Fruit fly (Drosophila melanogaster) whole organism, embryonic: ENCODE data around the gene CG12814.

Experiments
- Atf6 ChIP-seq: fragments of 200-800 bp; sonication (Bioruptor generic); IDR thresholded peaks from 2 replicates; pipeline ENCODE4 v1.3.6; 2022; ENCODE audit warnings: missing biosample characterization, missing genetic modification characterization
- CG10209 ChIP-seq: fragments of 200-800 bp; sonication (Bioruptor generic); optimal IDR thresholded peaks from 3 replicates; lab custom pipeline; 2017; ENCODE audit warnings: missing biosample characterization, mild to moderate bottlenecking, missing genetic modification characterization, missing genetic modification reagents
- CG11085 ChIP-seq: fragments of 200-800 bp; sonication (Bioruptor generic); IDR thresholded peaks from 2 replicates; pipeline ENCODE4 v1.3.6; 2022; ENCODE audit warnings: missing biosample characterization, missing genetic modification characterization
- CG11456 ChIP-seq: fragments of 200-800 bp; sonication (Bioruptor generic); IDR thresholded peaks from 3 replicates; pipeline ENCODE4 v1.3.6; 2022; ENCODE audit warnings: missing biosample characterization, missing genetic modification characterization
- CG12659 ChIP-seq: fragments of 200-800 bp; sonication (Bioruptor generic); optimal IDR thresholded peaks from 3 replicates; lab custom pipeline; 2017; ENCODE audit warnings: mild to moderate bottlenecking, missing biosample characterization, missing genetic modification reagents, missing genetic modification characterization
- CG13424 ChIP-seq: fragments of 200-800 bp; sonication (Bioruptor generic); optimal IDR thresholded peaks from 2 replicates; lab custom pipeline; 2019; ENCODE audit warnings: missing biosample characterization, mild to moderate bottlenecking, missing genetic modification characterization, moderate library complexity
- CG13894 ChIP-seq: fragments of 200-800 bp; sonication (Bioruptor generic); optimal IDR thresholded peaks from 3 replicates; lab custom pipeline; 2018; ENCODE audit warnings: missing biosample characterization, mild to moderate bottlenecking, missing genetic modification characterization, moderate library complexity
- CG14667 ChIP-seq: fragments of 200-800 bp; sonication (Bioruptor generic); IDR thresholded peaks from 2 replicates; pipeline ENCODE4 v1.3.6; 2022; ENCODE audit warnings: missing biosample characterization, missing genetic modification characterization
- CG14965 ChIP-seq: fragments of 200-800 bp; sonication (Bioruptor generic); optimal IDR thresholded peaks from 2 replicates; lab custom pipeline; 2016; ENCODE audit warnings: missing biosample characterization, missing genetic modification characterization, borderline replicate concordance
- CG15479 ChIP-seq: fragments of 200-800 bp; sonication (Bioruptor generic); optimal IDR thresholded peaks from 3 replicates; lab custom pipeline; 2019; ENCODE audit warnings: missing biosample characterization, mild to moderate bottlenecking, missing genetic modification characterization, moderate library complexity
- CG15514 ChIP-seq: fragments of 200-800 bp; sonication (Bioruptor generic); optimal IDR thresholded peaks from 3 replicates; lab custom pipeline; 2017; ENCODE audit warnings: missing biosample characterization, missing genetic modification characterization, mild to moderate bottlenecking, moderate library complexity, missing genetic modification reagents
- CG1602 ChIP-seq: fragments of 200-800 bp; sonication (Bioruptor generic); optimal IDR thresholded peaks from 3 replicates; lab custom pipeline; 2016; ENCODE audit warnings: missing biosample characterization, missing genetic modification characterization
- CG2129 ChIP-seq: fragments of 200-800 bp; sonication (Bioruptor generic); IDR thresholded peaks from 2 replicates; pipeline ENCODE4 v1.3.6; 2022; ENCODE audit warnings: missing biosample characterization, missing genetic modification characterization; ENCODE audit not compliant: partially characterized antibody
- CG3281 ChIP-seq: fragments of 200-800 bp; sonication (Bioruptor generic); optimal IDR thresholded peaks from 3 replicates; lab custom pipeline; 2017; ENCODE audit warnings: missing biosample characterization, mild to moderate bottlenecking, missing genetic modification characterization
- CG33557 ChIP-seq: fragments of 200-800 bp; sonication (Bioruptor generic); optimal IDR thresholded peaks from 2 replicates; lab custom pipeline; 2019; ENCODE audit warnings: missing biosample characterization, mild to moderate bottlenecking, missing genetic modification characterization, moderate library complexity
- CG3407 ChIP-seq: fragments of 200-800 bp; sonication (Bioruptor generic); optimal IDR thresholded peaks from 2 replicates; lab custom pipeline; 2018; ENCODE audit warnings: missing biosample characterization, mild to moderate bottlenecking, missing genetic modification characterization
- CG3847 ChIP-seq: fragments of 200-800 bp; sonication (Bioruptor generic); IDR thresholded peaks from 2 replicates; pipeline ENCODE4 v1.3.6; 2022; ENCODE audit warnings: missing biosample characterization, missing genetic modification characterization
- CG5245 ChIP-seq: fragments of 200-800 bp; sonication (Bioruptor generic); optimal IDR thresholded peaks from 3 replicates; lab custom pipeline; 2016; ENCODE audit warnings: missing biosample characterization, missing genetic modification characterization
- CG7839 ChIP-seq: fragments of 200-800 bp; sonication (Bioruptor generic); optimal IDR thresholded peaks from 3 replicates; lab custom pipeline; 2018; ENCODE audit warnings: missing biosample characterization, mild to moderate bottlenecking, missing genetic modification characterization, moderate library complexity
- CG7987 ChIP-seq: fragments of 200-800 bp; sonication (Bioruptor generic); optimal IDR thresholded peaks from 2 replicates; lab custom pipeline; 2018; ENCODE audit warnings: missing biosample characterization, mild to moderate bottlenecking, missing genetic modification characterization, moderate library complexity
- CG8359 ChIP-seq: fragments of 200-800 bp; sonication (Bioruptor generic); optimal IDR thresholded peaks from 2 replicates; lab custom pipeline; 2017; ENCODE audit warnings: missing biosample characterization, mild to moderate bottlenecking, missing genetic modification characterization, borderline replicate concordance
- CG8924 ChIP-seq: fragments of 200-800 bp; optimal IDR thresholded peaks from 3 replicates; lab custom pipeline; 2019; ENCODE audit warnings: missing biosample characterization, mild to moderate bottlenecking, missing genetic modification characterization, moderate library complexity
- CG9609 ChIP-seq: fragments of 200-800 bp; sonication (Bioruptor generic); optimal IDR thresholded peaks from 3 replicates; lab custom pipeline; 2016; ENCODE audit warnings: missing biosample characterization, missing genetic modification characterization
- CG9727 ChIP-seq: fragments of 200-800 bp; sonication (Bioruptor generic); optimal IDR thresholded peaks from 3 replicates; lab custom pipeline; 2017; ENCODE audit warnings: missing biosample characterization, mild to moderate bottlenecking, missing genetic modification characterization
- CG9817 ChIP-seq: fragments of 200-800 bp; sonication (Bioruptor generic); optimal IDR thresholded peaks from 2 replicates; lab custom pipeline; 2018; ENCODE audit warnings: missing biosample characterization, mild to moderate bottlenecking, missing genetic modification characterization, moderate library complexity
- H15 ChIP-seq: fragments of 200-800 bp; sonication (Bioruptor generic); IDR thresholded peaks from 3 replicates; pipeline ENCODE4 v1.3.6; 2022; ENCODE audit warnings: missing biosample characterization, missing genetic modification characterization
- H2.0 ChIP-seq: fragments of 200-800 bp; sonication (Bioruptor generic); IDR thresholded peaks from 2 replicates; pipeline ENCODE4 v1.3.6; 2022; ENCODE audit warnings: missing biosample characterization, missing genetic modification characterization
- Hmr ChIP-seq: fragments of 200-800 bp; sonication (Bioruptor generic); optimal IDR thresholded peaks from 3 replicates; lab custom pipeline; 2017; ENCODE audit warnings: mild to moderate bottlenecking, missing biosample characterization, missing genetic modification reagents, missing genetic modification characterization
- Hr3 ChIP-seq: fragments of 200-800 bp; sonication (Bioruptor generic); optimal IDR thresholded peaks from 3 replicates; lab custom pipeline; 2016; ENCODE audit warnings: missing biosample characterization, missing genetic modification characterization
- Rfx ChIP-seq: fragments of 200-800 bp; sonication (Bioruptor generic); IDR thresholded peaks from 2 replicates; pipeline ENCODE4 v1.3.6; 2022; ENCODE audit warnings: missing biosample characterization, missing genetic modification characterization
- cad ChIP-seq: fragments of >200 bp; optimal IDR thresholded peaks from 2 replicates; lab custom pipeline; 2017; ENCODE audit warnings: missing biosample characterization, missing genetic modification characterization
- cas ChIP-seq: fragments of 200-800 bp; sonication (Bioruptor generic); IDR thresholded peaks from 2 replicates; pipeline ENCODE4 v1.3.6; 2022; ENCODE audit warnings: missing biosample characterization, missing genetic modification characterization
- crc ChIP-seq: fragments of 200-800 bp; sonication (Bioruptor generic); optimal IDR thresholded peaks from 2 replicates; lab custom pipeline; 2016; ENCODE audit warnings: missing biosample characterization, missing genetic modification characterization
- dan ChIP-seq: fragments of 200-800 bp; sonication (Bioruptor generic); IDR thresholded peaks from 2 replicates; pipeline ENCODE4 v1.3.6; 2022; ENCODE audit warnings: missing biosample characterization, missing genetic modification characterization
- emc ChIP-seq: fragments of 200-800 bp; sonication (Bioruptor generic); optimal IDR thresholded peaks from 2 replicates; lab custom pipeline; 2016; ENCODE audit warnings: missing biosample characterization, missing genetic modification characterization
- exex ChIP-seq: fragments of 200-800 bp; sonication (Bioruptor generic); optimal IDR thresholded peaks from 4 replicates; lab custom pipeline; 2018; ENCODE audit warnings: missing biosample characterization, mild to moderate bottlenecking, missing genetic modification characterization, moderate library complexity
- fd3F ChIP-seq: fragments of 200-800 bp; sonication (Bioruptor generic); optimal IDR thresholded peaks from 2 replicates; lab custom pipeline; 2018; ENCODE audit warnings: missing biosample characterization, mild to moderate bottlenecking, missing genetic modification characterization, moderate library complexity
- lmd ChIP-seq: fragments of 200-800 bp; sonication (Bioruptor generic); IDR thresholded peaks from 2 replicates; pipeline ENCODE4 v1.3.6; 2022; ENCODE audit warnings: missing biosample characterization, missing genetic modification characterization
- nerfin-2 ChIP-seq: fragments of 200-800 bp; sonication (Bioruptor generic); IDR thresholded peaks from 2 replicates; pipeline ENCODE4 v1.3.6; 2022; ENCODE audit warnings: missing biosample characterization, missing genetic modification characterization; ENCODE audit not compliant: partially characterized antibody
- pho ChIP-seq: fragments of 200-800 bp; sonication (Bioruptor generic); optimal IDR thresholded peaks from 2 replicates; lab custom pipeline; 2016; ENCODE audit warnings: missing biosample characterization, missing genetic modification characterization
- pnt ChIP-seq: fragments of 200-800 bp; sonication (Bioruptor generic); optimal IDR thresholded peaks from 3 replicates; lab custom pipeline; 2016; ENCODE audit warnings: missing biosample characterization, missing genetic modification characterization
- run ChIP-seq: fragments of 200-800 bp; sonication (Bioruptor generic); optimal IDR thresholded peaks from 3 replicates; lab custom pipeline; 2018; ENCODE audit warnings: missing biosample characterization, mild to moderate bottlenecking, missing genetic modification characterization
- schlank ChIP-seq: fragments of 200-800 bp; sonication (Bioruptor generic); optimal IDR thresholded peaks from 2 replicates; lab custom pipeline; 2018; ENCODE audit warnings: missing biosample characterization, mild to moderate bottlenecking, missing genetic modification characterization
- seq ChIP-seq: fragments of 200-800 bp; sonication (Bioruptor generic); IDR thresholded peaks from 2 replicates; pipeline ENCODE4 v1.3.6; 2022; ENCODE audit warnings: missing biosample characterization, missing genetic modification characterization
- sim ChIP-seq: fragments of 200-800 bp; sonication (Bioruptor generic); IDR thresholded peaks from 2 replicates; pipeline ENCODE4 v1.3.6; 2022; ENCODE audit warnings: missing biosample characterization, missing genetic modification characterization
- sob ChIP-seq: fragments of 200-800 bp; sonication (Bioruptor generic); IDR thresholded peaks from 2 replicates; pipeline ENCODE4 v1.3.6; 2022; ENCODE audit warnings: missing biosample characterization, missing genetic modification characterization
- stc ChIP-seq: fragments of 200-800 bp; sonication (Bioruptor generic); IDR thresholded peaks from 2 replicates; pipeline ENCODE4 v1.3.6; 2022; ENCODE audit warnings: missing biosample characterization, missing genetic modification characterization
- stwl ChIP-seq: fragments of 200-800 bp; sonication (Bioruptor generic); optimal IDR thresholded peaks from 3 replicates; lab custom pipeline; 2018; ENCODE audit warnings: missing biosample characterization, mild to moderate bottlenecking, missing genetic modification characterization, moderate library complexity
- tap ChIP-seq: fragments of 200-800 bp; optimal IDR thresholded peaks from 3 replicates; lab custom pipeline; 2019; ENCODE audit warnings: missing biosample characterization, mild to moderate bottlenecking, missing genetic modification characterization, moderate library complexity
- tgo ChIP-seq: fragments of 200-800 bp; sonication (Bioruptor generic); IDR thresholded peaks from 3 replicates; pipeline ENCODE4 v1.3.6; 2022; ENCODE audit warnings: missing biosample characterization, missing genetic modification characterization
- vvl ChIP-seq: fragments of 200-800 bp; sonication (Bioruptor generic); IDR thresholded peaks from 2 replicates; pipeline ENCODE4 v1.3.6; 2022; ENCODE audit warnings: missing biosample characterization, missing genetic modification characterization
- wdn ChIP-seq: fragments of 200-800 bp; sonication (Bioruptor generic); IDR thresholded peaks from 2 replicates; pipeline ENCODE4 v1.3.6; 2022; ENCODE audit warnings: missing biosample characterization, missing genetic modification characterization

CG12814 gene

DNA sequence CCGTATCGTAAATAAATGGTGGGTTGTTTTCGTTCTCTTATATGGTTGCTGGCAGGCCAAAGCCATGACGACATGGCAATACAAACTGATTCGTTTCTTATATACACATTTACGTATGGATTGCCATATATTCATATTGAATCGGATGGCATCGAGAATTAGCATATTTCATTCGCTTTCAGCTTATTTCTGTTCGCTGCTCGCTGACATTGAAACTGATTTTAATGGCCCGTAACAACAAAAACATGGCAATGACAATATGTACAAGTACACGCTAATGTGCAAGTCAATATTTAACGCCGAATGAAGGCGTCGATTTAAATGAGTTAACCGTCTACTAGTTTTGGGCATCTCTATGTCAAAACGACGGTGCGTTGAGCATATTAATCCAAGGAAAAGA, 3.4 kb downstream of the CG12814 start (continued):
- TF ChIP-seq pnt (GFP tag; lab: Kevin White, UChicago) (no peak), wdn (GFP tag; lab: Robert Waterston, UW) (no peak), CG12659 (no peak), Rfx (GFP tag; lab: Robert Waterston, UW) (0 out of 2 replicates have a peak, but pooled peaks have one; percentile 10), stc (GFP tag; lab: Robert Waterston, UW) (no peak), tap (tag; lab: Kevin White, UChicago) (peak; percentile 24), H15 (GFP tag; lab: Robert Waterston, UW) (no peak), lmd (GFP tag; lab: Robert Waterston, UW) (no peak), crc (GFP tag; lab: Kevin White, UChicago) (no peak), CG3281 (peak; percentile 11), CG14965 (GFP tag; lab: Kevin White, UChicago) (no peak), CG15479 (GFP tag; lab: Kevin White, UChicago) (no peak), CG11085 (GFP tag; lab: Robert Waterston, UW) (no peak), H2.0 (no peak), CG8924 (tag; lab: Kevin White, UChicago) (no peak), CG8359 (GFP tag; lab: Kevin White, UChicago) (no peak), Atf6 (0 out of 2 replicates have a peak, but pooled peaks have one; percentile 22), sob (GFP tag; lab: Robert Waterston, UW) (peak; percentile 14; the same call in 1 of the 2 replicates), fd3F (GFP tag; lab: Kevin White, UChicago) (peak; percentile 25), CG9609 (no peak), CG7987 (GFP tag; lab: Kevin White, UChicago) (peak; percentile 50), CG5245 (GFP tag; lab: Kevin White, UChicago) (no peak), pho (GFP tag; lab: Kevin White, UChicago) (no peak), CG9817 (tag; lab: Kevin White, UChicago) (no peak), run (no peak), CG7839 (no peak), CG3407 (GFP tag; lab: Kevin White, UChicago) (no peak), CG3847 (GFP tag; lab: Robert Waterston, UW) (no peak), exex (tag; lab: Kevin White, UChicago) (peak; percentile 13), CG13424 (peak; percentile 39), dan (GFP tag; lab: Robert Waterston, UW) (no peak), CG11456 (GFP tag; lab: Robert Waterston, UW) (no peak), cas (GFP tag; lab: Robert Waterston, UW) (no peak), cad (GFP tag; lab: Kevin White, UChicago) (no peak), vvl (peak; percentile 50), seq (GFP tag; lab: Robert Waterston, UW) (peak; percentile 34; the same call in 1 of the 2 replicates), tgo (GFP tag; lab: Robert Waterston, UW) (no peak), CG9727 (GFP tag; lab: Kevin White, UChicago) (no peak), sim (GFP tag; lab: Robert Waterston, UW) (no peak), Hr3 (no peak), CG15514 (GFP tag; lab: Kevin White, UChicago) (peak; percentile 11), emc (GFP tag; lab: Kevin White, UChicago) (no peak), schlank (tag; lab: Kevin White, UChicago) (peak; percentile 36), CG1602 (GFP tag; lab: Kevin White, UChicago) (no peak), CG2129 (GFP tag; lab: Robert Waterston, UW) (no peak), Hmr (GFP tag; lab: Kevin White, UChicago) (peak; percentile 32), CG10209 (peak; percentile 50), CG14667 (GFP tag; lab: Robert Waterston, UW) (no peak), CG13894 (peak; percentile 28), stwl (tag; lab: Kevin White, UChicago) (no peak), nerfin-2 (no peak), CG33557 (GFP tag; lab: Kevin White, UChicago) (no peak)
